Worm (Caenorhabditis elegans) whole organism, mixed stage, embryonic: ENCODE measurements around the gene eef-1G.

ENCODE experiments used
- bed-3 ChIP-seq: fragments of 200-800 bp; sonication (Bioruptor generic); optimal IDR thresholded peaks from 3 replicates; lab custom pipeline; 2018; ENCODE audit warnings: mild to moderate bottlenecking, missing genetic modification characterization, moderate library complexity, missing compliant biosample characterization
- blmp-1 ChIP-seq: fragments of 150-350 bp; optimal IDR thresholded peaks from 2 replicates; lab custom pipeline; 2014; ENCODE audit warnings: missing biosample characterization, missing genetic modification characterization
- ceh-39 ChIP-seq: fragments of 150-350 bp; optimal IDR thresholded peaks from 2 replicates; lab custom pipeline; 2014; ENCODE audit warnings: missing biosample characterization, missing genetic modification characterization
- ces-1 ChIP-seq: fragments of 150-350 bp; optimal IDR thresholded peaks from 2 replicates; lab custom pipeline; 2014; ENCODE audit warnings: missing biosample characterization, missing genetic modification reagents, missing genetic modification characterization
- elt-1 ChIP-seq: sonication (generic microtip); optimal IDR thresholded peaks from 2 replicates; lab custom pipeline; 2017; ENCODE audit warnings: missing genetic modification characterization, mild to moderate bottlenecking, missing compliant biosample characterization, antibody characterized with exemption, moderate library complexity, borderline replicate concordance; ENCODE audit not compliant: insufficient read depth
- elt-3 ChIP-seq: fragments of 150-350 bp; optimal IDR thresholded peaks from 2 replicates; lab custom pipeline; 2014; ENCODE audit warnings: missing biosample characterization, missing genetic modification characterization
- lin-13 ChIP-seq: fragments of 150-350 bp; optimal IDR thresholded peaks from 2 replicates; lab custom pipeline; 2014; ENCODE audit warnings: missing biosample characterization, missing genetic modification characterization
- lin-32 ChIP-seq: fragments of 200-800 bp; sonication (Bioruptor generic); optimal IDR thresholded peaks from 2 replicates; lab custom pipeline; 2018; ENCODE audit warnings: mild to moderate bottlenecking, missing genetic modification characterization, missing compliant biosample characterization
- nhr-12 ChIP-seq: fragments of 150-350 bp; optimal IDR thresholded peaks from 2 replicates; lab custom pipeline; 2014; ENCODE audit warnings: missing biosample characterization, missing genetic modification characterization
- snpc-4 ChIP-seq: fragments of 150-350 bp; optimal IDR thresholded peaks from 2 replicates; lab custom pipeline; 2014; ENCODE audit warnings: missing biosample characterization, missing genetic modification characterization
- tbx-8 ChIP-seq: fragments of 200-800 bp; sonication (Bioruptor generic); optimal IDR thresholded peaks from 2 replicates; lab custom pipeline; 2018; ENCODE audit warnings: mild to moderate bottlenecking, missing genetic modification characterization, moderate library complexity, missing compliant biosample characterization
- unc-62 ChIP-seq: fragments of 150-350 bp; optimal IDR thresholded peaks from 2 replicates; lab custom pipeline; 2014; ENCODE audit warnings: missing biosample characterization, missing genetic modification reagents, missing genetic modification characterization
- ztf-11 ChIP-seq: fragments of 150-350 bp; optimal IDR thresholded peaks from 2 replicates; lab custom pipeline; 2014; ENCODE audit warnings: missing biosample characterization, missing genetic modification characterization

- no peak for TF ChIP-seq ztf-11 (tag; lab: Kevin White, UChicago)
- no peak for TF ChIP-seq elt-3 (tag; lab: Kevin White, UChicago)
- no peak for TF ChIP-seq nhr-12
- no peak for TF ChIP-seq unc-62 (GFP tag; lab: Kevin White, UChicago)
- TF ChIP-seq elt-1 (tag; lab: Kevin White, UChicago) = no peak
- TF ChIP-seq tbx-8 (GFP tag; lab: Kevin White, UChicago) = no peak
- no peak for TF ChIP-seq ces-1 (GFP tag; lab: Kevin White, UChicago)
- no peak for TF ChIP-seq bed-3 (GFP tag; lab: Kevin White, UChicago)
- TF ChIP-seq ceh-39 (tag; lab: Kevin White, UChicago) = no peak
- TF ChIP-seq snpc-4 (tag; lab: Kevin White, UChicago) = no peak
- TF ChIP-seq lin-32 (GFP tag; lab: Kevin White, UChicago) = no peak
- TF ChIP-seq lin-13 (tag; lab: Kevin White, UChicago) = no peak
- TF ChIP-seq blmp-1 (tag; lab: Kevin White, UChicago) = no peak
These were observed 2.2 kb downstream of the eef-1G start for ce11 chrV:10967594-10968273.
